Worm (Caenorhabditis elegans): ENCODE results near the gene T23F2.3.

Gene T23F2.3

ce11 chrX:5512227-5512626 lies at the start of gene T23F2.3:
Gene T23F2.3, minus strand, starts transcription at chrX:5512327.
- TF ChIP-seq dpl-1 (GFP tag; optimal IDR thresholded peaks at IDR 0.05) (no peak), nhr-237 (tag; optimal IDR thresholded peaks at IDR 0.05) (no peak), gei-8 (GFP tag; optimal IDR thresholded peaks at IDR 0.05) (no peak), tra-1 (GFP tag; IDR thresholded peaks at IDR 0.05) (no peak), lin-15B (tag; optimal IDR thresholded peaks at IDR 0.05) (no peak), pqm-1 (tag; optimal IDR thresholded peaks at IDR 0.05) (no peak), tag-97 (GFP tag; IDR thresholded peaks at IDR 0.05) (no peak), ctbp-1 (GFP tag; IDR thresholded peaks at IDR 0.05) (no peak), fos-1 (tag; optimal IDR thresholded peaks at IDR 0.05) (no peak)

ce11 chrX:5557966-5558365 lies 45.8 kb upstream of the T23F2.3 start, which contains the start of gene C38C5.1:
Gene C38C5.1, plus strand, starts transcription at chrX:5558055.
- TF ChIP-seq dmd-8 (GFP tag; IDR thresholded peaks at IDR 0.05) (no peak), unc-62 (GFP tag; optimal IDR thresholded peaks at IDR 0.05 in 1 of 2) (peak in 1 of 2 experiments; percentile 95), unc-62 (tag; optimal IDR thresholded peaks at IDR 0.05) (no peak), nhr-77 (tag; optimal IDR thresholded peaks at IDR 0.05) (no peak), ZK337.2 (GFP tag; IDR thresholded peaks at IDR 0.05) (no peak), php-3 (GFP tag; IDR thresholded peaks at IDR 0.05) (no peak), nhr-25 (tag; optimal IDR thresholded peaks at IDR 0.05; ENCODE audit: borderline replicate concordance, insufficient read depth) (no peak), daf-16 (GFP tag; optimal IDR thresholded peaks at IDR 0.05) (no peak), daf-16 (tag; optimal IDR thresholded peaks at IDR 0.05) (no peak), aha-1 (tag) (peak; percentile 30), F44E2.7 (GFP tag; IDR thresholded peaks at IDR 0.05) (no peak), ztf-7 (tag; optimal IDR thresholded peaks at IDR 0.05) (no peak), Y5F2A.4 (GFP tag; optimal IDR thresholded peaks at IDR 0.05) (no peak), zfp-2 (tag; optimal IDR thresholded peaks at IDR 0.05) (no peak), mdl-1 (tag; optimal IDR thresholded peaks at IDR 0.05) (no peak)

ce11 chrX:5555055-5555629 lies 43.0 kb upstream of the T23F2.3 start:
- no peak for TF ChIP-seq spr-1 (tag; optimal IDR thresholded peaks at IDR 0.05)
- TF ChIP-seq aha-1 (tag): peak; percentile 91
- TF ChIP-seq spr-3 (GFP tag; optimal IDR thresholded peaks at IDR 0.05): no peak
- TF ChIP-seq nhr-77 (tag; optimal IDR thresholded peaks at IDR 0.05): no peak
- TF ChIP-seq ctbp-1 (GFP tag; IDR thresholded peaks at IDR 0.05): no peak

DNA sequence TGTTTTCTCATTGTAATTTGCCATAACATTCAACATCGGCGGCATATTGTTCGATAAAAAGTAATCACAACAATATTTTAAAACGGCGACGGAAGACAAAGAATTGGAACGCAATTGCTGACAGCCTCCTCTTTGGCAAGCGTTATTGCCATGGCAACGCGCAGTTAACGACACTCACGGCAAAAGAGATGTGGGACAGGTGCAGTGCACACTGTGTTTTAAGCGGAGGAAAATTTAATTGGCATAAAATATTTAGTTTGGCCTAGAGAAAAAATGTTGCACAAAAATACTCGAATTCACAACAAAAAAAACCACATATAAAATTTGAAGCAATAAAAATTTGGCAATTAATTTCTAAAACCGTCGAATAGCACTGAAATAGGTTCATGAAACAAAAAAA lies 40.5 kb upstream of the T23F2.3 start, which contains the start of gene ifta-1:
Gene ifta-1 (minus strand): TSS at position 101 of the 400 bp plus-strand sequence.
- no peak for TF ChIP-seq ceh-28 (tag; optimal IDR thresholded peaks at IDR 0.05)
- TF ChIP-seq snpc-4 (tag; optimal IDR thresholded peaks at IDR 0.05): no peak
- TF ChIP-seq dpl-1 (GFP tag; optimal IDR thresholded peaks at IDR 0.05): no peak
- TF ChIP-seq aha-1 (tag): peak; percentile 19
- TF ChIP-seq D1046.2 (GFP tag; IDR thresholded peaks at IDR 0.05): no peak
- TF ChIP-seq mep-1 (tag; optimal IDR thresholded peaks at IDR 0.05): no peak

ce11 chrX:5547828-5548227 lies 35.7 kb upstream of the T23F2.3 start:
- TF ChIP-seq spr-3 (GFP tag; optimal IDR thresholded peaks at IDR 0.05) (no peak), snpc-4 (tag; optimal IDR thresholded peaks at IDR 0.05) (no peak), zip-2 (tag; optimal IDR thresholded peaks at IDR 0.05) (no peak), fos-1 (tag; optimal IDR thresholded peaks at IDR 0.05) (no peak), nhr-11 (tag; optimal IDR thresholded peaks at IDR 0.05) (no peak), pha-4 (GFP tag; IDR thresholded peaks at IDR 0.05) (no peak), pha-4 (tag; optimal IDR thresholded peaks at IDR 0.05) (no peak), egl-43 (GFP tag; IDR thresholded peaks at IDR 0.05) (no peak), lin-39 (tag; optimal IDR thresholded peaks at IDR 0.05) (no peak), lsy-2 (tag; optimal IDR thresholded peaks at IDR 0.05) (no peak), ztf-11 (tag; optimal IDR thresholded peaks at IDR 0.05) (no peak), nhr-48 (tag; optimal IDR thresholded peaks at IDR 0.05) (no peak), dve-1 (tag; optimal IDR thresholded peaks at IDR 0.05; ENCODE audit: insufficient read depth) (no peak), daf-8 (GFP tag; IDR thresholded peaks at IDR 0.05) (no peak), daf-16 (GFP tag; optimal IDR thresholded peaks at IDR 0.05) (no peak), daf-16 (tag; optimal IDR thresholded peaks at IDR 0.05) (no peak), nhr-111 (GFP tag; optimal IDR thresholded peaks at IDR 0.05) (no peak), ceh-32 (tag; optimal IDR thresholded peaks at IDR 0.05; ENCODE audit: poor library complexity) (no peak), nhr-102 (tag; optimal IDR thresholded peaks at IDR 0.05) (no peak), F26F4.8 (GFP tag; conservative IDR thresholded peaks at IDR 0.05) (no peak), ama-1 (optimal IDR thresholded peaks at IDR 0.05) (no peak)
